Worm (Caenorhabditis elegans): ENCODE results near the gene Y51A2D.8.

The Y51A2D.8 gene

ce11 chrV:18553750-18554149 lies at the start of gene Y51A2D.8:
Gene Y51A2D.8 (minus strand): TSS chrV:18553850.
- TF ChIP-seq snpc-4 (tag; optimal IDR thresholded peaks at IDR 0.05), result no peak
- no peak for TF ChIP-seq sma-3 (GFP tag; optimal IDR thresholded peaks at IDR 0.05)
- no peak for TF ChIP-seq nhr-21 (tag; optimal IDR thresholded peaks at IDR 0.05)
- no peak for TF ChIP-seq ceh-16 (tag; optimal IDR thresholded peaks at IDR 0.05)
- TF ChIP-seq gmeb-1 (tag; optimal IDR thresholded peaks at IDR 0.05), result no peak
- no peak for TF ChIP-seq nhr-10 (tag; optimal IDR thresholded peaks at IDR 0.05)
- TF ChIP-seq nhr-25 (tag; optimal IDR thresholded peaks at IDR 0.05), result no peak
- TF ChIP-seq mab-5 (tag; optimal IDR thresholded peaks at IDR 0.05), result no peak
- TF ChIP-seq zag-1 (tag; optimal IDR thresholded peaks at IDR 0.05), result no peak
- no peak for TF ChIP-seq egl-27 (tag; optimal IDR thresholded peaks at IDR 0.05)
- TF ChIP-seq ama-1 (optimal IDR thresholded peaks at IDR 0.05), result no peak
- TF ChIP-seq skn-1 (tag; optimal IDR thresholded peaks at IDR 0.05), result no peak
- TF ChIP-seq peb-1 (tag; optimal IDR thresholded peaks at IDR 0.05), result no peak
- no peak for TF ChIP-seq fos-1 (tag; optimal IDR thresholded peaks at IDR 0.05)
- TF ChIP-seq nhr-23 (tag; optimal IDR thresholded peaks at IDR 0.05), result no peak
- TF ChIP-seq sma-9 (GFP tag; optimal IDR thresholded peaks at IDR 0.05), result no peak
- no peak for TF ChIP-seq sma-9 (tag; optimal IDR thresholded peaks at IDR 0.05)
- TF ChIP-seq ceh-82 (tag; optimal IDR thresholded peaks at IDR 0.05), result no peak

- TF ChIP-seq nhr-23 (tag; optimal IDR thresholded peaks at IDR 0.05), result no peak
- TF ChIP-seq zag-1 (tag; optimal IDR thresholded peaks at IDR 0.05), result no peak
- TF ChIP-seq aly-2 (tag; optimal IDR thresholded peaks at IDR 0.05), result no peak
- TF ChIP-seq nhr-6 (tag; optimal IDR thresholded peaks at IDR 0.05), result no peak
- no peak for TF ChIP-seq unc-55 (GFP tag; optimal IDR thresholded peaks at IDR 0.05)
- no peak for TF ChIP-seq C34F6.9 (tag; optimal IDR thresholded peaks at IDR 0.05)
- TF ChIP-seq unc-39 (tag; optimal IDR thresholded peaks at IDR 0.05), result no peak
- no peak for TF ChIP-seq nhr-129 (tag; optimal IDR thresholded peaks at IDR 0.05)
- no peak for TF ChIP-seq lin-13 (GFP tag; optimal IDR thresholded peaks at IDR 0.05)
- TF ChIP-seq dmd-4 (tag; optimal IDR thresholded peaks at IDR 0.05), result no peak
- TF ChIP-seq sma-9 (GFP tag; optimal IDR thresholded peaks at IDR 0.05), result no peak
- no peak for TF ChIP-seq sma-9 (tag; optimal IDR thresholded peaks at IDR 0.05)
- TF ChIP-seq Y55F3AM.14 (GFP tag; optimal IDR thresholded peaks at IDR 0.05), result no peak
- no peak for TF ChIP-seq nhr-10 (tag; optimal IDR thresholded peaks at IDR 0.05)
- no peak for TF ChIP-seq R02D3.7 (tag; optimal IDR thresholded peaks at IDR 0.05)
- no peak for TF ChIP-seq crh-2 (tag; optimal IDR thresholded peaks at IDR 0.05)
- no peak for TF ChIP-seq sma-3 (GFP tag; optimal IDR thresholded peaks at IDR 0.05)
- no peak for TF ChIP-seq peb-1 (tag; optimal IDR thresholded peaks at IDR 0.05)
These were observed 44.1 kb upstream of the Y51A2D.8 start for ce11 chrV:18597779-18598178.

- TF ChIP-seq unc-55 (GFP tag; optimal IDR thresholded peaks at IDR 0.05), result no peak
- no peak for TF ChIP-seq nhr-6 (tag; optimal IDR thresholded peaks at IDR 0.05)
- TF ChIP-seq ama-1 (optimal IDR thresholded peaks at IDR 0.05), result no peak
- no peak for TF ChIP-seq lsy-2 (tag; optimal IDR thresholded peaks at IDR 0.05)
- TF ChIP-seq dmd-4 (tag; optimal IDR thresholded peaks at IDR 0.05), result no peak
- TF ChIP-seq ztf-4 (tag; optimal IDR thresholded peaks at IDR 0.05), result no peak
- no peak for TF ChIP-seq ztf-11 (tag; optimal IDR thresholded peaks at IDR 0.05)
- TF ChIP-seq ZK546.5 (tag; optimal IDR thresholded peaks at IDR 0.05), result no peak
- TF ChIP-seq nhr-25 (tag; optimal IDR thresholded peaks at IDR 0.05), result no peak
- no peak for TF ChIP-seq skn-1 (tag; optimal IDR thresholded peaks at IDR 0.05)
These were observed 42.6 kb upstream of the Y51A2D.8 start for ce11 chrV:18596240-18596639.

ce11 chrV:18592448-18592847 lies 38.8 kb upstream of the Y51A2D.8 start, which contains the start of gene grdn-1:
Gene grdn-1 (plus strand): TSS chrV:18592748.
- TF ChIP-seq F13H6.1 (tag; optimal IDR thresholded peaks at IDR 0.05), result no peak
- TF ChIP-seq nhr-25 (tag; optimal IDR thresholded peaks at IDR 0.05), result peak; percentile 6
- no peak for TF ChIP-seq Y55F3AM.14 (GFP tag; optimal IDR thresholded peaks at IDR 0.05)

ce11 chrV:18589585-18589984 lies 35.9 kb upstream of the Y51A2D.8 start:
- TF ChIP-seq alr-1 (tag; optimal IDR thresholded peaks at IDR 0.05) (no peak), sma-3 (GFP tag; optimal IDR thresholded peaks at IDR 0.05) (no peak), ceh-16 (tag; optimal IDR thresholded peaks at IDR 0.05) (no peak), nhr-23 (tag; optimal IDR thresholded peaks at IDR 0.05) (no peak), mab-5 (tag; optimal IDR thresholded peaks at IDR 0.05) (no peak), nhr-6 (tag; optimal IDR thresholded peaks at IDR 0.05) (no peak), nhr-10 (tag; optimal IDR thresholded peaks at IDR 0.05) (no peak), sem-4 (tag; optimal IDR thresholded peaks at IDR 0.05) (no peak)
